Worm (Caenorhabditis elegans): ENCODE results near the gene R10E4.6.
A peak's percentile ranks its signal among the peaks of the same experiment; 100 is the strongest.

Gene R10E4.6

DNA sequence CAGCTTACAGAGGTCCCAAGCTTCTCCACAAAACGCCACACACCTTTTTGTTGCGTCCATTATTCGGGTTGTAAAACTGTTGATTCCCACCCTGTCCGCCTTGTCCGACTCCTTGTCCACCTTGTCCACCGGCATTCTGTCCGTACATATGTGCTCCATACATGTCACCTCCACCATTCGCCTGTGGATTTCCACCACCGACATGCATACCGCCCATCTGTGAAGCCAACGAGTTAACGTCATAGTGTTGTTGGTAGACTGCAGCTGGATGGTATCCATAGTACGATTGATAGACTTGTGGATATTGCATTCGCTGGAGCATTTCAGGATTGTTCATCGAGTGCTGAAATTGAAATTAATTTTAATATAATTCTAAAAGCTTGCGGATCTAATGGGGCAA, 15.4 kb upstream of the R10E4.6 start:
- no peak for TF ChIP-seq nhr-25 (tag; optimal IDR thresholded peaks at IDR 0.05)
- TF ChIP-seq ZK546.5 (tag; optimal IDR thresholded peaks at IDR 0.05), result no peak
- TF ChIP-seq peb-1 (tag; optimal IDR thresholded peaks at IDR 0.05), result no peak
- no peak for TF ChIP-seq snpc-4 (tag; optimal IDR thresholded peaks at IDR 0.05)
- no peak for TF ChIP-seq dmd-4 (tag; optimal IDR thresholded peaks at IDR 0.05)
- no peak for TF ChIP-seq unc-62 (GFP tag; optimal IDR thresholded peaks at IDR 0.05)
- no peak for TF ChIP-seq mab-5 (tag; optimal IDR thresholded peaks at IDR 0.05)
- TF ChIP-seq R02D3.7 (tag; optimal IDR thresholded peaks at IDR 0.05), result no peak
- no peak for TF ChIP-seq skn-1 (tag; optimal IDR thresholded peaks at IDR 0.05)
- TF ChIP-seq nhr-237 (tag; optimal IDR thresholded peaks at IDR 0.05), result no peak
- TF ChIP-seq egl-27 (tag; optimal IDR thresholded peaks at IDR 0.05), result no peak
- no peak for TF ChIP-seq nhr-10 (tag; optimal IDR thresholded peaks at IDR 0.05)
- no peak for TF ChIP-seq crh-2 (tag; optimal IDR thresholded peaks at IDR 0.05)
- TF ChIP-seq nhr-129 (tag; optimal IDR thresholded peaks at IDR 0.05), result no peak
- TF ChIP-seq zag-1 (tag; optimal IDR thresholded peaks at IDR 0.05), result no peak
- no peak for TF ChIP-seq nhr-21 (tag; optimal IDR thresholded peaks at IDR 0.05)
- TF ChIP-seq nhr-77 (tag; optimal IDR thresholded peaks at IDR 0.05), result no peak
- TF ChIP-seq F13H6.1 (tag; optimal IDR thresholded peaks at IDR 0.05), result no peak

DNA sequence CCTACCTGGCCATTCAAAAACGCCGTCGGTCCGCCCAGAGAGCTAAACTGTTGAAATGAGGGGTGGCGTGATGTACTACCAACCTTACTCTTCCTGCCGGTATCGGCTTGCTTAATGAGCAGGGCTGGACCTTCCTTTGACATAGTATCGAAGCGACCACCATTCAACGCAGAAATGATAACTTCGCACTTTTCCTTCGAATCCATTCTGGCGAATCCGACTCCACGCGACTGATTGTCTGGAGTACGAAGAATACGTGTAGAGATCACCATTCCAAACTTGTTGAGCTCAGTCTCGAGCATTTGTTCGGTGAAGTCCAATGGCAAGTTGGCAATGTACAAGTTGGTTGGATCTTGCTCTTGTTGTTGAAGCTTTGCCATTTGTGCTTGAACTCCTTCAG, 15.0 kb upstream of the R10E4.6 start:
- TF ChIP-seq ztf-11 (tag; optimal IDR thresholded peaks at IDR 0.05) (no peak), zag-1 (tag; optimal IDR thresholded peaks at IDR 0.05) (no peak), nhr-11 (tag; optimal IDR thresholded peaks at IDR 0.05) (no peak), fos-1 (tag; optimal IDR thresholded peaks at IDR 0.05) (no peak)

DNA sequence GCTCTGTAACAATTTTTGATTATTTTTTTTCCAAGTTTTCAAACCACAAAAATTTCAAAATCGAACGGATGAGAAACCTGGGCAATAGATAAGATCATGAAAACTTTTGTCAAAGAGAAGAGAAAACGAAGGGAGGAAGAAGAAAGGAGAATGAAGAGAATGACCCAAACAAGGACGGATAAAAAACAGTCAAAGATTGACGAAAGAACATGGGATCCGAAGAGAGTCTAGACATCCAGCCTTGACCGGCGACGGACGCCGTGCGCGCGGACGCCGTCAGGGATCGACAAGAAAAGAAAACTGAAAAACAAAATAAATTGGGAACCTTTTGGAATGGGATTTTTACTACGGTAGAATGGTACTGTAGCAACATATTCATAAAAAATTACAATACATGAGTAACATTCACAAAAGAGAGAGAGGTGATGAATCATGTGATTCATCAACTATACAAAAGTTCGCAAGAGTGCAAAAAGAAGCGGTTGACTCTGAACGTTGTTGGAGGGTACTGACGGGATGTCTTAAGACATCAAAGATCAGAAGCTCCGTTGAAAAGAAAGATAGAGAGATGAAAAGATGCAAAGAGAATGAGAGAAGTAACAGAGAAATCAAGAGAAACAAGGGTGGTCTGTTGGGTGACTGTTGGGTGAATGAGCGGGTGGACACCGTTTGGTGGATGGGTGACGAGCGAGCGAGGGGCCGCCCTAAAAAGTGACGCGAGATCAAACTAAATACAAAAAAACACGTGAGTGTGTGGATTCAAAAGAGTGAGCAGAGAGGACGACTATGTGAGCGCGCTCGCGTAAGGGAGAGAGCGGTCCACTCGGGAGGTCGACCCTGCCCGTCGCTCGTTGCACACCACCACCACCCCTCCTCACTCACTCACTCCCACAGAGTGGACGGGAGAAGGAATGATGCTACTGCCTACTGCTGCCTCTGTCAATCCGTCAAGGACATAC, 12.7 kb upstream of the R10E4.6 start, which contains the start of gene sup-26:
TSS of gene sup-26 (minus strand) at position 10 of the 959 bp plus-strand sequence.
- TF ChIP-seq lsy-2 (tag; optimal IDR thresholded peaks at IDR 0.05), result peak in 1 of 2 experiments; percentile 18
- peak; percentile 19 for TF ChIP-seq nhr-21 (tag; optimal IDR thresholded peaks at IDR 0.05)
- TF ChIP-seq nhr-25 (tag; optimal IDR thresholded peaks at IDR 0.05), result peak; percentile 20
- peak; percentile 62 for TF ChIP-seq F13H6.1 (tag; optimal IDR thresholded peaks at IDR 0.05)
- peak; percentile 62 for TF ChIP-seq nhr-129 (tag; optimal IDR thresholded peaks at IDR 0.05)
- TF ChIP-seq snpc-4 (tag; optimal IDR thresholded peaks at IDR 0.05), result no peak
- no peak for TF ChIP-seq R02D3.7 (tag; optimal IDR thresholded peaks at IDR 0.05)
- TF ChIP-seq sma-9 (GFP tag; optimal IDR thresholded peaks at IDR 0.05), result peak; percentile 25
- TF ChIP-seq sma-9 (tag; optimal IDR thresholded peaks at IDR 0.05), result no peak
- peak; percentile 67 for TF ChIP-seq ceh-16 (tag; optimal IDR thresholded peaks at IDR 0.05)
- peak; percentile 17 for TF ChIP-seq fos-1 (tag; optimal IDR thresholded peaks at IDR 0.05)
- TF ChIP-seq sem-4 (tag; optimal IDR thresholded peaks at IDR 0.05), result no peak
- peak; percentile 41 for TF ChIP-seq lin-13 (GFP tag; optimal IDR thresholded peaks at IDR 0.05)
- TF ChIP-seq gmeb-1 (tag; optimal IDR thresholded peaks at IDR 0.05), result no peak

DNA sequence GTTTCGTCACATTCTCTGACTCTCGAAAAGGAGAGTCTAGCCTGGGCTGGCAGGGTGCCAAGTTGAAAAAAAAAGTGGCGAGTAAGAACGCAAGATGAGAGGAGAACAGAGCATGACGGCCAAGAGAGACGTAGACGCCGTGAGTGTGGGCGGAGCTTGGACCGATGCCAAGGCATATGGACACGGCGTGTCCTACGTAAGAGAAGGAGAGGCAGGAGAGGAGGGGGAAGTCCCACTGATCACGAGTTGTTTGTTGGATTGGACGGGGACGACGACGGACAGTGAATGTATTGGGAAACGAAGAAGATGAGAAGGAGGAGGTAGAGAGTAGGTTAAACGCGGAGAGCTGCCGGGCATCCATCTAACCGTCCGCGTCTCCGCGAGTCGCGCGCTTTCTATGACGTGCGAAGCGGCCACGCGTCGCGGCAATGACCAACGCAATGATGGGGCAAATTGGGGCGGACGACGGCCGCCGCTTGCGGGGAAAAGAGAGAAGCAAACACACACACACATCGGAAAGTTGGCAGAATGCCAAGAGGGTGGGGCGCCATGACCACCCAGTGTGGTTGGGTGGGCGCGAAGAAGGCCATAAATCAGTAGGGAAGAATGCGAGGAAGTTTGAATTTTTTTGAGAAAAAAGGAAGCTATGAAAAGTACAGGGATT, 11.1 kb upstream of the R10E4.6 start:
- peak; percentile 69 for TF ChIP-seq lin-39 (tag; optimal IDR thresholded peaks at IDR 0.05)
- TF ChIP-seq sem-4 (tag; optimal IDR thresholded peaks at IDR 0.05), result peak; percentile 99
- no peak for TF ChIP-seq ztf-1 (GFP tag; conservative IDR thresholded peaks at IDR 0.05)
- peak; percentile 54 for TF ChIP-seq skn-1 (tag; optimal IDR thresholded peaks at IDR 0.05)
- TF ChIP-seq snpc-4 (tag; optimal IDR thresholded peaks at IDR 0.05), result peak; percentile 91
- TF ChIP-seq mbf-1 (tag; optimal IDR thresholded peaks at IDR 0.05), result no peak
- no peak for TF ChIP-seq ama-1 (optimal IDR thresholded peaks at IDR 0.05)
- TF ChIP-seq R02D3.7 (tag; optimal IDR thresholded peaks at IDR 0.05), result peak; percentile 3
- peak; percentile 15 for TF ChIP-seq dmd-4 (tag; optimal IDR thresholded peaks at IDR 0.05)
- peak; percentile 100 for TF ChIP-seq F13H6.1 (tag; optimal IDR thresholded peaks at IDR 0.05)
- TF ChIP-seq unc-55 (GFP tag; optimal IDR thresholded peaks at IDR 0.05), result peak; percentile 87
- TF ChIP-seq egl-27 (tag; optimal IDR thresholded peaks at IDR 0.05), result peak; percentile 98
- peak; percentile 27 for TF ChIP-seq nhr-77 (tag; optimal IDR thresholded peaks at IDR 0.05)
- TF ChIP-seq elt-3 (tag; optimal IDR thresholded peaks at IDR 0.05), result no peak
- TF ChIP-seq mdl-1 (tag; optimal IDR thresholded peaks at IDR 0.05), result peak; percentile 94 to 97
- peak; percentile 93 for TF ChIP-seq ceh-16 (tag; optimal IDR thresholded peaks at IDR 0.05)
- TF ChIP-seq nhr-25 (tag; optimal IDR thresholded peaks at IDR 0.05), result peak; percentile 98
- TF ChIP-seq unc-62 (GFP tag; optimal IDR thresholded peaks at IDR 0.05), result peak; percentile 85
- peak; percentile 97 for TF ChIP-seq crh-2 (tag; optimal IDR thresholded peaks at IDR 0.05)
- TF ChIP-seq blmp-1 (tag; optimal IDR thresholded peaks at IDR 0.05; ENCODE audit: insufficient read depth), result peak; percentile 82
- TF ChIP-seq mab-5 (tag; optimal IDR thresholded peaks at IDR 0.05), result peak; percentile 93
- TF ChIP-seq ZK546.5 (tag; optimal IDR thresholded peaks at IDR 0.05), result peak; percentile 57
- TF ChIP-seq ztf-4 (tag; optimal IDR thresholded peaks at IDR 0.05), result peak; percentile 97
- TF ChIP-seq nhr-6 (tag; optimal IDR thresholded peaks at IDR 0.05), result peak; percentile 96
- no peak for TF ChIP-seq nhr-23 (tag; optimal IDR thresholded peaks at IDR 0.05)
- TF ChIP-seq zag-1 (tag; optimal IDR thresholded peaks at IDR 0.05), result peak; percentile 95
- TF ChIP-seq nhr-237 (tag; optimal IDR thresholded peaks at IDR 0.05), result peak; percentile 58
- peak; percentile 96 for TF ChIP-seq C34F6.9 (tag; optimal IDR thresholded peaks at IDR 0.05)
- TF ChIP-seq gmeb-1 (tag; optimal IDR thresholded peaks at IDR 0.05), result peak; percentile 78
- TF ChIP-seq Y55F3AM.14 (GFP tag; optimal IDR thresholded peaks at IDR 0.05), result peak; percentile 99
- peak; percentile 70 for TF ChIP-seq nhr-11 (tag; optimal IDR thresholded peaks at IDR 0.05)
- TF ChIP-seq aly-2 (tag; optimal IDR thresholded peaks at IDR 0.05), result no peak
